Fruit fly (Drosophila melanogaster) whole organism, embryonic: ENCODE data around the gene rno.

ENCODE experiments used
- Antp ChIP-seq: fragments of 200-800 bp; sonication (Bioruptor generic); optimal IDR thresholded peaks from 3 replicates; lab custom pipeline; 2016; ENCODE audit warnings: missing biosample characterization, missing genetic modification characterization
- Asciz ChIP-seq: fragments of 200-800 bp; sonication (Bioruptor generic); optimal IDR thresholded peaks from 2 replicates; lab custom pipeline; 2017; ENCODE audit warnings: missing biosample characterization, mild to moderate bottlenecking, missing genetic modification characterization, missing genetic modification reagents
- CG10366 ChIP-seq: fragments of 200-800 bp; sonication (Bioruptor generic); IDR thresholded peaks from 2 replicates; pipeline ENCODE4 v1.3.6; 2022; ENCODE audit warnings: missing biosample characterization, missing genetic modification characterization
- CG11696 ChIP-seq: fragments of 200-800 bp; sonication (Bioruptor generic); IDR thresholded peaks from 2 replicates; pipeline ENCODE4 v1.3.6; 2022; ENCODE audit warnings: missing biosample characterization, missing genetic modification characterization
- CG13424 ChIP-seq: fragments of 200-800 bp; sonication (Bioruptor generic); optimal IDR thresholded peaks from 2 replicates; lab custom pipeline; 2019; ENCODE audit warnings: missing biosample characterization, mild to moderate bottlenecking, missing genetic modification characterization, moderate library complexity
- CG13894 ChIP-seq: fragments of 200-800 bp; sonication (Bioruptor generic); optimal IDR thresholded peaks from 3 replicates; lab custom pipeline; 2018; ENCODE audit warnings: missing biosample characterization, mild to moderate bottlenecking, missing genetic modification characterization, moderate library complexity
- CG14014 ChIP-seq: fragments of 200-800 bp; sonication (Bioruptor generic); IDR thresholded peaks from 2 replicates; pipeline ENCODE4 v1.3.6; 2022; ENCODE audit warnings: missing biosample characterization, missing genetic modification characterization
- CG18262 ChIP-seq: fragments of 200-800 bp; optimal IDR thresholded peaks from 3 replicates; lab custom pipeline; 2019; ENCODE audit warnings: missing biosample characterization, mild to moderate bottlenecking, missing genetic modification characterization, moderate library complexity
- CG2129 ChIP-seq: fragments of 200-800 bp; sonication (Bioruptor generic); IDR thresholded peaks from 2 replicates; pipeline ENCODE4 v1.3.6; 2022; ENCODE audit warnings: missing biosample characterization, missing genetic modification characterization; ENCODE audit not compliant: partially characterized antibody
- CG30403 ChIP-seq: fragments of 200-800 bp; sonication (Bioruptor generic); optimal IDR thresholded peaks from 3 replicates; lab custom pipeline; 2016; ENCODE audit warnings: missing biosample characterization, missing genetic modification characterization
- CG3281 ChIP-seq: fragments of 200-800 bp; sonication (Bioruptor generic); optimal IDR thresholded peaks from 3 replicates; lab custom pipeline; 2017; ENCODE audit warnings: missing biosample characterization, mild to moderate bottlenecking, missing genetic modification characterization
- CG4424 ChIP-seq: fragments of 200-800 bp; sonication (Bioruptor generic); optimal IDR thresholded peaks from 3 replicates; lab custom pipeline; 2016; ENCODE audit warnings: missing biosample characterization, missing genetic modification characterization
- CG7839 ChIP-seq: fragments of 200-800 bp; sonication (Bioruptor generic); optimal IDR thresholded peaks from 3 replicates; lab custom pipeline; 2018; ENCODE audit warnings: missing biosample characterization, mild to moderate bottlenecking, missing genetic modification characterization, moderate library complexity
- CG7987 ChIP-seq: fragments of 200-800 bp; sonication (Bioruptor generic); optimal IDR thresholded peaks from 2 replicates; lab custom pipeline; 2018; ENCODE audit warnings: missing biosample characterization, mild to moderate bottlenecking, missing genetic modification characterization, moderate library complexity
- Doc3 ChIP-seq: fragments of 200-800 bp; sonication (Bioruptor generic); IDR thresholded peaks from 3 replicates; pipeline ENCODE4 v1.3.6; 2022; ENCODE audit warnings: missing biosample characterization, missing genetic modification characterization; ENCODE audit not compliant: partially characterized antibody
- Fer1 ChIP-seq: fragments of 200-800 bp; sonication (Bioruptor generic); optimal IDR thresholded peaks from 2 replicates; lab custom pipeline; 2017; ENCODE audit warnings: missing biosample characterization, mild to moderate bottlenecking, missing genetic modification characterization
- HLH3B ChIP-seq: fragments of 200-800 bp; sonication (Bioruptor generic); IDR thresholded peaks from 2 replicates; pipeline ENCODE4 v1.3.6; 2022; ENCODE audit warnings: missing biosample characterization, missing genetic modification characterization
- HmgZ ChIP-seq: fragments of 200-800 bp; sonication (Bioruptor generic); optimal IDR thresholded peaks from 2 replicates; lab custom pipeline; 2018; ENCODE audit warnings: missing biosample characterization, mild to moderate bottlenecking, missing genetic modification characterization
- MBD-R2 ChIP-seq: fragments of 200-800 bp; sonication (Bioruptor generic); IDR thresholded peaks from 2 replicates; pipeline ENCODE4 v1.3.6; 2022; ENCODE audit warnings: missing biosample characterization, missing genetic modification characterization
- Max ChIP-seq: fragments of 200-800 bp; sonication (Bioruptor generic); optimal IDR thresholded peaks from 2 replicates; lab custom pipeline; 2016; ENCODE audit warnings: missing biosample characterization, mild to moderate bottlenecking, missing genetic modification characterization
- Oli ChIP-seq: fragments of 200-800 bp; sonication (Bioruptor generic); optimal IDR thresholded peaks from 2 replicates; lab custom pipeline; 2018; ENCODE audit warnings: missing biosample characterization, mild to moderate bottlenecking, missing genetic modification characterization, moderate library complexity
- Spps ChIP-seq: fragments of 200-800 bp; sonication (Bioruptor generic); optimal IDR thresholded peaks from 2 replicates; lab custom pipeline; 2018; ENCODE audit warnings: missing biosample characterization, mild to moderate bottlenecking, missing genetic modification characterization
- YL-1 ChIP-seq: fragments of 200-800 bp; sonication (Bioruptor generic); optimal IDR thresholded peaks from 3 replicates; lab custom pipeline; 2017; ENCODE audit warnings: missing biosample characterization, mild to moderate bottlenecking, missing genetic modification characterization
- ara ChIP-seq: fragments of 200-800 bp; sonication (Bioruptor generic); IDR thresholded peaks from 2 replicates; pipeline ENCODE4 v1.3.6; 2022; ENCODE audit warnings: missing biosample characterization, missing genetic modification characterization
- bcd ChIP-seq: fragments of 200-800 bp; sonication (Bioruptor generic); optimal IDR thresholded peaks from 2 replicates; lab custom pipeline; 2017; ENCODE audit warnings: missing biosample characterization, mild to moderate bottlenecking, missing genetic modification characterization
- cas ChIP-seq: fragments of 200-800 bp; sonication (Bioruptor generic); IDR thresholded peaks from 2 replicates; pipeline ENCODE4 v1.3.6; 2022; ENCODE audit warnings: missing biosample characterization, missing genetic modification characterization
- crc ChIP-seq: fragments of 200-800 bp; sonication (Bioruptor generic); optimal IDR thresholded peaks from 2 replicates; lab custom pipeline; 2016; ENCODE audit warnings: missing biosample characterization, missing genetic modification characterization
- en ChIP-seq: fragments of 200-800 bp; sonication (Bioruptor generic); optimal IDR thresholded peaks from 2 replicates; lab custom pipeline; 2016; ENCODE audit warnings: missing biosample characterization, missing genetic modification characterization
- gem ChIP-seq: fragments of 200-800 bp; sonication (Bioruptor generic); optimal IDR thresholded peaks from 2 replicates; lab custom pipeline; 2019; ENCODE audit warnings: missing biosample characterization, mild to moderate bottlenecking, missing genetic modification characterization, moderate library complexity
- grau ChIP-seq: fragments of 200-800 bp; optimal IDR thresholded peaks from 3 replicates; lab custom pipeline; 2019; ENCODE audit warnings: missing biosample characterization, mild to moderate bottlenecking, missing genetic modification characterization, moderate library complexity
- jumu ChIP-seq: fragments of 200-800 bp; sonication (Bioruptor generic); optimal IDR thresholded peaks from 3 replicates; lab custom pipeline; 2016; ENCODE audit warnings: missing biosample characterization, missing genetic modification characterization
- klu ChIP-seq: fragments of 200-800 bp; sonication (Bioruptor generic); IDR thresholded peaks from 2 replicates; pipeline ENCODE4 v1.3.6; 2022; ENCODE audit warnings: missing biosample characterization, missing genetic modification characterization
- kni ChIP-seq: fragments of 200-800 bp; sonication (Bioruptor generic); optimal IDR thresholded peaks from 3 replicates; lab custom pipeline; 2017; ENCODE audit warnings: mild to moderate bottlenecking, missing biosample characterization, missing genetic modification reagents, missing genetic modification characterization
- lab ChIP-seq: fragments of 200-800 bp; sonication (Bioruptor generic); optimal IDR thresholded peaks from 3 replicates; lab custom pipeline; 2017; ENCODE audit warnings: missing biosample characterization, missing genetic modification characterization, mild to moderate bottlenecking, moderate library complexity, missing genetic modification reagents
- lbe ChIP-seq: fragments of 200-800 bp; sonication (Bioruptor generic); optimal IDR thresholded peaks from 2 replicates; lab custom pipeline; 2016; ENCODE audit warnings: missing biosample characterization, mild to moderate bottlenecking, missing genetic modification characterization
- maf-S ChIP-seq: fragments of 200-800 bp; sonication (Bioruptor generic); optimal IDR thresholded peaks from 2 replicates; lab custom pipeline; 2016; ENCODE audit warnings: missing biosample characterization, missing genetic modification characterization
- nom ChIP-seq: fragments of 200-800 bp; sonication (Bioruptor generic); optimal IDR thresholded peaks from 2 replicates; lab custom pipeline; 2017; ENCODE audit warnings: missing biosample characterization, missing genetic modification characterization, mild to moderate bottlenecking, moderate library complexity, missing genetic modification reagents
- otp ChIP-seq: fragments of 200-800 bp; sonication (Bioruptor generic); IDR thresholded peaks from 3 replicates; pipeline ENCODE4, ENCODE4 v1.3.6; 2022; ENCODE audit warnings: missing biosample characterization, missing genetic modification characterization
- peb ChIP-seq: fragments of 200-800 bp; sonication (Bioruptor generic); IDR thresholded peaks from 2 replicates; pipeline ENCODE4 v1.3.6; 2022; ENCODE audit warnings: missing biosample characterization, missing genetic modification characterization
- phol ChIP-seq: fragments of 200-800 bp; sonication (Bioruptor generic); optimal IDR thresholded peaks from 3 replicates; lab custom pipeline; 2018; ENCODE audit warnings: missing biosample characterization, mild to moderate bottlenecking, missing genetic modification characterization, moderate library complexity
- sens ChIP-seq: fragments of 200-800 bp; sonication (Bioruptor generic); peaks from one replicate; lab custom pipeline; 2016; ENCODE audit warnings: missing biosample characterization, missing genetic modification characterization
- sim ChIP-seq: fragments of 200-800 bp; sonication (Bioruptor generic); IDR thresholded peaks from 2 replicates; pipeline ENCODE4 v1.3.6; 2022; ENCODE audit warnings: missing biosample characterization, missing genetic modification characterization
- slou ChIP-seq: fragments of 200-800 bp; sonication (Bioruptor generic); optimal IDR thresholded peaks from 3 replicates; lab custom pipeline; 2016; ENCODE audit warnings: missing biosample characterization, missing genetic modification characterization
- tin ChIP-seq: fragments of 200-800 bp; sonication (Bioruptor generic); optimal IDR thresholded peaks from 3 replicates; lab custom pipeline; 2016; ENCODE audit warnings: missing biosample characterization, missing genetic modification characterization
- toy ChIP-seq: fragments of 200-800 bp; sonication (Bioruptor generic); IDR thresholded peaks from 2 replicates; pipeline ENCODE4 v1.3.6; 2022; ENCODE audit warnings: missing biosample characterization, missing genetic modification characterization
- ttk ChIP-seq: fragments of 200-800 bp; sonication (Bioruptor generic); IDR thresholded peaks from 2 replicates; pipeline ENCODE4 v2.1.2; 2022; ENCODE audit warnings: missing biosample characterization, missing genetic modification characterization
- twi ChIP-seq: fragments of 200-800 bp; optimal IDR thresholded peaks from 2 replicates; lab custom pipeline; 2019; ENCODE audit warnings: missing biosample characterization, mild to moderate bottlenecking, missing genetic modification characterization, moderate library complexity
- unpg ChIP-seq: fragments of 200-800 bp; sonication (Bioruptor generic); optimal IDR thresholded peaks from 3 replicates; lab custom pipeline; 2018; ENCODE audit warnings: missing biosample characterization, mild to moderate bottlenecking, missing genetic modification characterization, moderate library complexity
- zfh1 ChIP-seq: fragments of 200-800 bp; sonication (Bioruptor generic); IDR thresholded peaks from 3 replicates; pipeline ENCODE4 v1.3.6; 2022; ENCODE audit warnings: missing biosample characterization, missing genetic modification characterization

rno gene

dm6 chr3L:166789-167132 lies 32.8 kb downstream of the rno start (continued):
- no peak for TF ChIP-seq Doc3 (GFP tag; lab: Robert Waterston, UW)
- no peak for TF ChIP-seq HLH3B (GFP tag; lab: Robert Waterston, UW)
- TF ChIP-seq twi (tag; lab: Kevin White, UChicago), result no peak
- no peak for TF ChIP-seq slou (GFP tag; lab: Kevin White, UChicago)
- TF ChIP-seq Max, result no peak
- TF ChIP-seq lab (GFP tag; lab: Kevin White, UChicago), result no peak
- TF ChIP-seq HmgZ (tag; lab: Kevin White, UChicago), result no peak
- TF ChIP-seq Fer1 (GFP tag; lab: Kevin White, UChicago), result no peak
- peak; percentile 3 for TF ChIP-seq YL-1 (GFP tag; lab: Kevin White, UChicago)
- no peak for TF ChIP-seq maf-S
- 0 out of 2 replicates have a peak, but pooled peaks have one; percentile 43 for TF ChIP-seq CG11696
- no peak for TF ChIP-seq jumu
- peak; percentile 8 for TF ChIP-seq sens
- TF ChIP-seq grau, result no peak
- TF ChIP-seq CG2129 (GFP tag; lab: Robert Waterston, UW), result no peak
- TF ChIP-seq ara (GFP tag; lab: Robert Waterston, UW), result 0 out of 2 replicates have a peak, but pooled peaks have one; percentile 2
- no peak for TF ChIP-seq Asciz
- TF ChIP-seq CG13424 (tag; lab: Kevin White, UChicago), result no peak
- no peak for TF ChIP-seq MBD-R2 (GFP tag; lab: Robert Waterston, UW)
- TF ChIP-seq unpg, result no peak
- no peak for TF ChIP-seq klu (GFP tag; lab: Robert Waterston, UW)
- TF ChIP-seq kni (GFP tag; lab: Kevin White, UChicago), result no peak

dm6 chr3L:165981-166788 lies 33.4 kb downstream of the rno start:
- no peak for TF ChIP-seq peb (GFP tag; lab: Robert Waterston, UW)
- TF ChIP-seq otp, result peak; percentile 44; the same call in 1 of the 3 replicates
- TF ChIP-seq nom (GFP tag; lab: Kevin White, UChicago), result peak; percentile 29
- peak; percentile 54 for TF ChIP-seq CG4424 (GFP tag; lab: Kevin White, UChicago)
- TF ChIP-seq crc (GFP tag; lab: Kevin White, UChicago), result no peak
- peak; percentile 25 for TF ChIP-seq CG7839 (tag; lab: Kevin White, UChicago)
- TF ChIP-seq CG30403 (GFP tag; lab: Kevin White, UChicago), result peak; percentile 8
- TF ChIP-seq CG3281 (GFP tag; lab: Kevin White, UChicago), result peak; percentile 23
- no peak for TF ChIP-seq CG14014 (GFP tag; lab: Robert Waterston, UW)
- 0 out of 2 replicates have a peak, but pooled peaks have one; percentile 12 for TF ChIP-seq ttk
- TF ChIP-seq tin (GFP tag; lab: Kevin White, UChicago), result peak; percentile 17
- no peak for TF ChIP-seq sim (GFP tag; lab: Robert Waterston, UW)
- TF ChIP-seq Oli (tag; lab: Kevin White, UChicago), result peak; percentile 5
- TF ChIP-seq bcd (GFP tag; lab: Kevin White, UChicago), result peak; percentile 6
- no peak for TF ChIP-seq Antp (GFP tag; lab: Kevin White, UChicago)
- 0 out of 3 replicates have a peak, but pooled peaks have one; percentile 40 for TF ChIP-seq zfh1 (GFP tag; lab: Robert Waterston, UW)
- peak; percentile 27 for TF ChIP-seq CG13424 (tag; lab: Kevin White, UChicago)
- TF ChIP-seq lbe (GFP tag; lab: Kevin White, UChicago), result no peak
- TF ChIP-seq cas, result no peak
- TF ChIP-seq toy (GFP tag; lab: Robert Waterston, UW), result no peak
- no peak for TF ChIP-seq CG13894 (tag; lab: Kevin White, UChicago)
- peak; percentile 30 for TF ChIP-seq phol (tag; lab: Kevin White, UChicago)
- no peak for TF ChIP-seq CG7987 (GFP tag; lab: Kevin White, UChicago)
- TF ChIP-seq Asciz, result peak; percentile 31
- peak; percentile 52 for TF ChIP-seq gem
- no peak for TF ChIP-seq en (GFP tag; lab: Kevin White, UChicago)
- peak; percentile 85 for TF ChIP-seq kni (GFP tag; lab: Kevin White, UChicago)
- TF ChIP-seq CG18262, result peak; percentile 51
- no peak for TF ChIP-seq Spps (tag; lab: Kevin White, UChicago)
- peak; percentile 30 for TF ChIP-seq grau
- 0 out of 2 replicates have a peak, but pooled peaks have one; percentile 11 for TF ChIP-seq CG10366
